Worm (Caenorhabditis elegans): Measurements from ENCODE around the gene ham-1.
"Not testable (repeated sequence)": the region's sequence is repeated elsewhere in the genome, so short reads cannot be mapped to it uniquely, and the experiment has no call there.

The ham-1 gene

ce11 chrIV:12501956-12502355, 40.0 kb upstream of the ham-1 start, which contains the start of gene sru-18:
Gene sru-18, plus strand, starts transcription at chrIV:12502256.
- no peak for TF ChIP-seq nhr-232 (tag; optimal IDR thresholded peaks at IDR 0.05)

- not testable (repeated sequence) for TF ChIP-seq ceh-24, ceh-31, ceh-2 (tag; optimal IDR thresholded peaks at IDR 0.05)
Observed at ce11 chrIV:12505397-12505796, 36.6 kb upstream of the ham-1 start, which contains the start of gene sru-17. Gene sru-17, plus strand, starts transcription at chrIV:12505697.

ce11 chrIV:12520150-12520549, 21.8 kb upstream of the ham-1 start, which contains the start of gene tsp-4:
Gene tsp-4, minus strand, starts transcription at chrIV:12520250.
- no peak for TF ChIP-seq ceh-24 (tag; optimal IDR thresholded peaks at IDR 0.05)
- TF ChIP-seq lin-11 (tag; optimal IDR thresholded peaks at IDR 0.05) = no peak

- no peak for TF ChIP-seq ets-4 (tag; optimal IDR thresholded peaks at IDR 0.05)
- no peak for TF ChIP-seq hlh-13 (GFP tag; optimal IDR thresholded peaks at IDR 0.05)
- no peak for TF ChIP-seq ceh-48 (tag; optimal IDR thresholded peaks at IDR 0.05)
- TF ChIP-seq lin-11 (tag; optimal IDR thresholded peaks at IDR 0.05) = no peak
- no peak for TF ChIP-seq sox-2 (GFP tag; IDR thresholded peaks at IDR 0.05)
- no peak for TF ChIP-seq T23F11.4 (GFP tag; optimal IDR thresholded peaks at IDR 0.05)
- no peak for TF ChIP-seq dve-1 (tag; optimal IDR thresholded peaks at IDR 0.05)
- TF ChIP-seq madf-2 (tag; optimal IDR thresholded peaks at IDR 0.05) = no peak
Observed at ce11 chrIV:12522521-12522920, 19.5 kb upstream of the ham-1 start, which contains the start of gene sru-13. Gene sru-13, minus strand, starts transcription at chrIV:12522621.

ce11 chrIV:12525409-12525808, 16.6 kb upstream of the ham-1 start, which contains the start of gene eak-4:
Gene eak-4, minus strand, starts transcription at chrIV:12525509.
- TF ChIP-seq ztf-16 (tag; optimal IDR thresholded peaks at IDR 0.05) = no peak
- TF ChIP-seq eyg-1 (tag; optimal IDR thresholded peaks at IDR 0.05) = no peak
- no peak for TF ChIP-seq pat-9 (tag; optimal IDR thresholded peaks at IDR 0.05)
- TF ChIP-seq fkh-6 (tag; optimal IDR thresholded peaks at IDR 0.05) = no peak
- TF ChIP-seq zip-5 (tag; optimal IDR thresholded peaks at IDR 0.05) = no peak
- TF ChIP-seq Y22D7AL.16 (tag; optimal IDR thresholded peaks at IDR 0.05) = no peak
- TF ChIP-seq tbx-2 (tag; optimal IDR thresholded peaks at IDR 0.05) = no peak
- TF ChIP-seq ceh-2 (tag; optimal IDR thresholded peaks at IDR 0.05) = no peak
- no peak for TF ChIP-seq hlh-15 (tag; optimal IDR thresholded peaks at IDR 0.05)
- no peak for TF ChIP-seq ceh-18 (tag; optimal IDR thresholded peaks at IDR 0.05)
- no peak for TF ChIP-seq ceh-6 (GFP tag; optimal IDR thresholded peaks at IDR 0.05)

ce11 chrIV:12527217-12527616, 14.8 kb upstream of the ham-1 start, which contains the start of gene F53B2.8:
Gene F53B2.8, minus strand, starts transcription at chrIV:12527396.
- TF ChIP-seq hlh-30 (tag; optimal IDR thresholded peaks at IDR 0.05; ENCODE audit: insufficient read depth) (no peak), C38D4.7 (GFP tag; optimal IDR thresholded peaks at IDR 0.05) (no peak), pha-4 (tag; optimal IDR thresholded peaks at IDR 0.05) (no peak), ceh-34 (tag; optimal IDR thresholded peaks at IDR 0.05) (no peak), K02D7.2 (tag; optimal IDR thresholded peaks at IDR 0.05) (no peak), ceh-22 (tag; optimal IDR thresholded peaks at IDR 0.05) (no peak), gmeb-2 (tag; optimal IDR thresholded peaks at IDR 0.05) (no peak), odd-2 (tag; optimal IDR thresholded peaks at IDR 0.05) (no peak), nhr-11 (tag; optimal IDR thresholded peaks at IDR 0.05) (no peak), elt-4 (tag; optimal IDR thresholded peaks at IDR 0.05) (no peak), ttx-3 (tag; optimal IDR thresholded peaks at IDR 0.05) (no peak), ceh-31 (tag; optimal IDR thresholded peaks at IDR 0.05) (no peak), pros-1 (tag; optimal IDR thresholded peaks at IDR 0.05) (no peak), hlh-13 (GFP tag; optimal IDR thresholded peaks at IDR 0.05) (no peak), unc-3 (GFP tag; conservative IDR thresholded peaks at IDR 0.05) (no peak), unc-3 (tag; optimal IDR thresholded peaks at IDR 0.05) (no peak), ets-4 (tag; optimal IDR thresholded peaks at IDR 0.05) (no peak), F13H6.1 (tag; optimal IDR thresholded peaks at IDR 0.05) (no peak), ceh-6 (GFP tag; optimal IDR thresholded peaks at IDR 0.05) (no peak), che-1 (tag; optimal IDR thresholded peaks at IDR 0.05) (no peak), dve-1 (tag; optimal IDR thresholded peaks at IDR 0.05) (no peak)

Data from whole organism, late embryonic.